ENCODE assay signal across 5 fruit fly cellular contexts in genomic region chr3R:14624088-14624619, dm6.
A peak's percentile ranks its signal among the peaks of the same experiment; 100 is the strongest.
TF ChIP-seq lines count a peak whose summit lies in the region.

No protein-coding gene starts in this region.

- TF ChIP-seq CTCF in whole organism, embryonic (GFP tag; optimal IDR thresholded peaks at IDR 0.05; lab: Kevin White, UChicago) = no peak

TF ChIP-seq in whole organism, adult, 20 proteins besides CTCF, POLR2A, EP300 and RAD21 (continues in another document):
- TF ChIP-seq CG33017 (tag; optimal IDR thresholded peaks at IDR 0.05; lab: Kevin White, UChicago) (peak; percentile 73), Mnt (GFP tag; optimal IDR thresholded peaks at IDR 0.05; lab: Kevin White, UChicago) (peak; percentile 40), CG11617 (GFP tag; optimal IDR thresholded peaks at IDR 0.05; lab: Kevin White, UChicago) (peak; percentile 67), cic (GFP tag; optimal IDR thresholded peaks at IDR 0.05; lab: Kevin White, UChicago) (peak; percentile 21), CG7045 (GFP tag; optimal IDR thresholded peaks at IDR 0.05; lab: Kevin White, UChicago) (peak; percentile 76), ovo (GFP tag; optimal IDR thresholded peaks at IDR 0.05; lab: Kevin White, UChicago) (peak; percentile 15), cnc (optimal IDR thresholded peaks at IDR 0.05; lab: Kevin White, UChicago) (no peak), CG7101 (tag; optimal IDR thresholded peaks at IDR 0.05; lab: Kevin White, UChicago) (peak; percentile 59), CG5204 (GFP tag; optimal IDR thresholded peaks at IDR 0.05; lab: Kevin White, UChicago) (peak; percentile 74), kay (GFP tag; lab: Kevin White, UChicago; ENCODE audit: borderline replicate concordance) (no peak), CG1620 (GFP tag; optimal IDR thresholded peaks at IDR 0.05; lab: Kevin White, UChicago) (peak; percentile 48), toe (GFP tag; optimal IDR thresholded peaks at IDR 0.05; lab: Kevin White, UChicago) (peak; percentile 62), Hr96 (GFP tag; optimal IDR thresholded peaks at IDR 0.05; lab: Kevin White, UChicago) (peak; percentile 41), bab1 (GFP tag; optimal IDR thresholded peaks at IDR 0.05; lab: Kevin White, UChicago) (no peak), Clk (GFP tag; optimal IDR thresholded peaks at IDR 0.05; lab: Kevin White, UChicago) (no peak), CG12768 (GFP tag; optimal IDR thresholded peaks at IDR 0.05; lab: Kevin White, UChicago) (peak; percentile 55), CG14711 (tag; optimal IDR thresholded peaks at IDR 0.05; lab: Kevin White, UChicago) (peak; percentile 50), tj (GFP tag; optimal IDR thresholded peaks at IDR 0.05; lab: Kevin White, UChicago) (peak; percentile 28)

TF ChIP-seq in whole organism, embryonic, 481 proteins besides CTCF, POLR2A, EP300 and RAD21 (continues in another document):
- TF ChIP-seq CG4328 (GFP tag; optimal IDR thresholded peaks at IDR 0.05; lab: Kevin White, UChicago) = no peak
- TF ChIP-seq CG9215 (GFP tag; IDR thresholded peaks at IDR 0.05; lab: Robert Waterston, UW) = no peak
- peak; percentile 70 for TF ChIP-seq CG9727 (GFP tag; optimal IDR thresholded peaks at IDR 0.05; lab: Kevin White, UChicago)
- no peak for TF ChIP-seq NfI (GFP tag; optimal IDR thresholded peaks at IDR 0.05; lab: Kevin White, UChicago)
- TF ChIP-seq pnt (GFP tag; optimal IDR thresholded peaks at IDR 0.05; lab: Kevin White, UChicago) = no peak
- TF ChIP-seq cato (GFP tag; optimal IDR thresholded peaks at IDR 0.05; lab: Kevin White, UChicago; ENCODE audit: borderline replicate concordance) = no peak
- no peak for TF ChIP-seq slou (GFP tag; optimal IDR thresholded peaks at IDR 0.05; lab: Kevin White, UChicago)
- TF ChIP-seq Antp (GFP tag; optimal IDR thresholded peaks at IDR 0.05; lab: Kevin White, UChicago) = no peak
- no peak for TF ChIP-seq danr (GFP tag; IDR thresholded peaks at IDR 0.05; lab: Robert Waterston, UW)
- TF ChIP-seq kay (GFP tag; optimal IDR thresholded peaks at IDR 0.05; lab: Kevin White, UChicago) = peak; percentile 20
- peak; percentile 63 for TF ChIP-seq CG13775 (GFP tag; optimal IDR thresholded peaks at IDR 0.05; lab: Kevin White, UChicago)
- TF ChIP-seq TFAM (GFP tag; optimal IDR thresholded peaks at IDR 0.05; lab: Kevin White, UChicago) = no peak
- no peak for TF ChIP-seq CG8281 (tag; optimal IDR thresholded peaks at IDR 0.05; lab: Kevin White, UChicago)
- no peak for TF ChIP-seq CG12104 (GFP tag; optimal IDR thresholded peaks at IDR 0.05; lab: Kevin White, UChicago)
- TF ChIP-seq CG3726 (GFP tag; IDR thresholded peaks at IDR 0.05; lab: Robert Waterston, UW) = no peak
- TF ChIP-seq CG10959 (GFP tag; IDR thresholded peaks at IDR 0.05; lab: Robert Waterston, UW) = no peak
- no peak for TF ChIP-seq gcm2 (GFP tag; optimal IDR thresholded peaks at IDR 0.05; lab: Kevin White, UChicago)
- no peak for TF ChIP-seq Ravus (GFP tag; IDR thresholded peaks at IDR 0.05; lab: Robert Waterston, UW)
- peak; percentile 13; the same call in 1 of the 2 replicates for TF ChIP-seq peb (GFP tag; IDR thresholded peaks at IDR 0.05; lab: Robert Waterston, UW)

TF ChIP-seq in whole organism, prepupa, 60 proteins besides CTCF, POLR2A, EP300 and RAD21 (continues in another document):
- TF ChIP-seq Eip78C (GFP tag; lab: Kevin White, UChicago) (peak; percentile 99), Hr39 (GFP tag; optimal IDR thresholded peaks at IDR 0.05; lab: Kevin White, UChicago) (peak; percentile 80), dsx (GFP tag; optimal IDR thresholded peaks at IDR 0.05; lab: Kevin White, UChicago; ENCODE audit: poor library complexity, severe bottlenecking) (peak; percentile 87), acj6 (GFP tag; optimal IDR thresholded peaks at IDR 0.05; lab: Kevin White, UChicago) (peak; percentile 89), CG6276 (GFP tag; optimal IDR thresholded peaks at IDR 0.05; lab: Kevin White, UChicago) (peak; percentile 84), Met (GFP tag; optimal IDR thresholded peaks at IDR 0.05; lab: Kevin White, UChicago) (peak; percentile 85), fd59A (GFP tag; optimal IDR thresholded peaks at IDR 0.05; lab: Kevin White, UChicago) (peak; percentile 86), Lpt (GFP tag; optimal IDR thresholded peaks at IDR 0.05; lab: Kevin White, UChicago) (peak; percentile 63), CG4318 (GFP tag; optimal IDR thresholded peaks at IDR 0.05; lab: Kevin White, UChicago) (peak; percentile 84), Gug (GFP tag; IDR thresholded peaks at IDR 0.05; lab: Robert Waterston, UW) (peak; percentile 69), achi (GFP tag; optimal IDR thresholded peaks at IDR 0.05; lab: Kevin White, UChicago) (peak; percentile 90), svp (GFP tag; lab: Kevin White, UChicago) (peak; percentile 89), Hr38 (GFP tag; optimal IDR thresholded peaks at IDR 0.05; lab: Kevin White, UChicago) (no peak), CG9139 (GFP tag; optimal IDR thresholded peaks at IDR 0.05; lab: Kevin White, UChicago) (peak; percentile 71), CG3919 (GFP tag; optimal IDR thresholded peaks at IDR 0.05; lab: Kevin White, UChicago) (peak; percentile 83), Sox15 (GFP tag; optimal IDR thresholded peaks at IDR 0.05; lab: Kevin White, UChicago) (peak; percentile 73), ss (GFP tag; optimal IDR thresholded peaks at IDR 0.05; lab: Kevin White, UChicago) (peak; percentile 84 to 90), cyc (GFP tag; optimal IDR thresholded peaks at IDR 0.05; lab: Kevin White, UChicago) (peak; percentile 62), vri (GFP tag; optimal IDR thresholded peaks at IDR 0.05; lab: Kevin White, UChicago) (peak; percentile 79), pdm3 (GFP tag; optimal IDR thresholded peaks at IDR 0.05; lab: Kevin White, UChicago) (peak; percentile 91)

TF ChIP-seq in whole organism, pupa, 21 proteins besides CTCF, POLR2A, EP300 and RAD21 (continues in another document):
- TF ChIP-seq Pif1A (GFP tag; optimal IDR thresholded peaks at IDR 0.05; lab: Kevin White, UChicago) (peak; percentile 84), CG13204 (GFP tag; optimal IDR thresholded peaks at IDR 0.05; lab: Kevin White, UChicago) (peak; percentile 69), CG10348 (GFP tag; IDR thresholded peaks at IDR 0.05; lab: Robert Waterston, UW) (peak; percentile 43; the same call in 1 of the 2 replicates), CG17806 (tag; optimal IDR thresholded peaks at IDR 0.05; lab: Kevin White, UChicago) (peak; percentile 85), D1 (tag; optimal IDR thresholded peaks at IDR 0.05; lab: Kevin White, UChicago) (peak; percentile 92), Pif1B (GFP tag; optimal IDR thresholded peaks at IDR 0.05; lab: Kevin White, UChicago) (peak; percentile 89), CG14655 (GFP tag; optimal IDR thresholded peaks at IDR 0.05; lab: Kevin White, UChicago) (peak; percentile 90), CG8159 (tag; optimal IDR thresholded peaks at IDR 0.05; lab: Kevin White, UChicago) (peak; percentile 88), gl (tag; optimal IDR thresholded peaks at IDR 0.05; lab: Kevin White, UChicago) (peak; percentile 65), CG32121 (GFP tag; IDR thresholded peaks at IDR 0.05; lab: Robert Waterston, UW) (peak; percentile 81), CG4496 (GFP tag; IDR thresholded peaks at IDR 0.05; lab: Robert Waterston, UW) (peak; percentile 83; the same call in 2 of the 3 replicates), Snoo (tag; optimal IDR thresholded peaks at IDR 0.05; lab: Kevin White, UChicago) (peak; percentile 74), CG9948 (tag; optimal IDR thresholded peaks at IDR 0.05; lab: Kevin White, UChicago) (peak; percentile 92), CG34367 (tag; optimal IDR thresholded peaks at IDR 0.05; lab: Kevin White, UChicago) (peak; percentile 90), fd96Ca (GFP tag; IDR thresholded peaks at IDR 0.05; lab: Robert Waterston, UW) (peak; percentile 74; the same call in 2 of the 3 replicates), EcR (GFP tag; optimal IDR thresholded peaks at IDR 0.05; lab: Kevin White, UChicago) (peak; percentile 52), CG8301 (tag; optimal IDR thresholded peaks at IDR 0.05; lab: Kevin White, UChicago) (peak; percentile 84), Ets98B (GFP tag; IDR thresholded peaks at IDR 0.05; lab: Robert Waterston, UW) (peak; percentile 66), rn (GFP tag; IDR thresholded peaks at IDR 0.05; lab: Robert Waterston, UW) (peak; percentile 34; the same call in 1 of the 2 replicates), CG12605 (GFP tag; IDR thresholded peaks at IDR 0.05; lab: Robert Waterston, UW) (0 out of 2 replicates have a peak, but pooled peaks have one; percentile 15)

TF ChIP-seq in whole organism, wandering third instar larva, 38 proteins besides CTCF, POLR2A, EP300 and RAD21 (continues in another document):
- TF ChIP-seq Abd-B (GFP tag; optimal IDR thresholded peaks at IDR 0.05; lab: Kevin White, UChicago) = no peak
- TF ChIP-seq CG9705 (GFP tag; optimal IDR thresholded peaks at IDR 0.05; lab: Kevin White, UChicago) = no peak
- TF ChIP-seq Sp1 (GFP tag; optimal IDR thresholded peaks at IDR 0.05; lab: Kevin White, UChicago) = peak; percentile 75
- no peak for TF ChIP-seq Rel (GFP tag; optimal IDR thresholded peaks at IDR 0.05; lab: Kevin White, UChicago)
- no peak for TF ChIP-seq Rel (tag; optimal IDR thresholded peaks at IDR 0.05; lab: Kevin White, UChicago)
- no peak for TF ChIP-seq pan (optimal IDR thresholded peaks at IDR 0.05; lab: Kevin White, UChicago)
- TF ChIP-seq ey (GFP tag; optimal IDR thresholded peaks at IDR 0.05; lab: Kevin White, UChicago) = peak; percentile 78
- peak; percentile 45 for TF ChIP-seq psq (GFP tag; optimal IDR thresholded peaks at IDR 0.05; lab: Kevin White, UChicago)
- peak; percentile 37 to 58 for TF ChIP-seq dl (GFP tag; optimal IDR thresholded peaks at IDR 0.05; lab: Kevin White, UChicago; ENCODE audit: insufficient read depth in 1 of 2, partially characterized antibody in 2 of 2)
- TF ChIP-seq HLH106 (tag; optimal IDR thresholded peaks at IDR 0.05; lab: Kevin White, UChicago) = peak; percentile 64
- TF ChIP-seq lola (GFP tag; optimal IDR thresholded peaks at IDR 0.05; lab: Kevin White, UChicago) = no peak
- TF ChIP-seq CG32264 (GFP tag; optimal IDR thresholded peaks at IDR 0.05; lab: Kevin White, UChicago) = peak; percentile 5
- peak in 1 of 2 experiments; percentile 75 for TF ChIP-seq foxo (GFP tag; optimal IDR thresholded peaks at IDR 0.05; lab: Kevin White, UChicago)
- peak; percentile 11 for TF ChIP-seq sv (GFP tag; optimal IDR thresholded peaks at IDR 0.05; lab: Kevin White, UChicago)
- peak; percentile 84 for TF ChIP-seq h (GFP tag; optimal IDR thresholded peaks at IDR 0.05; lab: Kevin White, UChicago)
- no peak for TF ChIP-seq Myc (optimal IDR thresholded peaks at IDR 0.05; lab: Kevin White, UChicago)
- peak; percentile 28 for TF ChIP-seq sage (GFP tag; optimal IDR thresholded peaks at IDR 0.05; lab: Kevin White, UChicago)
- no peak for TF ChIP-seq Hr83 (GFP tag; optimal IDR thresholded peaks at IDR 0.05; lab: Kevin White, UChicago; ENCODE audit: poor library complexity, severe bottlenecking)
- TF ChIP-seq Hr78 (GFP tag; optimal IDR thresholded peaks at IDR 0.05; lab: Kevin White, UChicago) = no peak
- no peak for TF ChIP-seq Dfd (GFP tag; optimal IDR thresholded peaks at IDR 0.05; lab: Kevin White, UChicago)
- TF ChIP-seq Jra (GFP tag; optimal IDR thresholded peaks at IDR 0.05; lab: Kevin White, UChicago) = no peak
- peak; percentile 76 for TF ChIP-seq OdsH (GFP tag; optimal IDR thresholded peaks at IDR 0.05; lab: Kevin White, UChicago)
- TF ChIP-seq rgr (GFP tag; optimal IDR thresholded peaks at IDR 0.05; lab: Kevin White, UChicago) = peak; percentile 80
